Worm (Caenorhabditis elegans): ENCODE results near the gene npr-10.

- TF ChIP-seq F57C9.4 (tag; optimal IDR thresholded peaks at IDR 0.05), result no peak
- TF ChIP-seq repo-1 (tag; optimal IDR thresholded peaks at IDR 0.05), result no peak
- TF ChIP-seq gei-17 (GFP tag; optimal IDR thresholded peaks at IDR 0.05), result no peak
- TF ChIP-seq snpc-4 (GFP tag; optimal IDR thresholded peaks at IDR 0.05), result no peak
- no peak for TF ChIP-seq snpc-4 (tag; optimal IDR thresholded peaks at IDR 0.05)
Observed at ce11 chrX:13009645-13010044, 22.9 kb downstream of the npr-10 start.
